Fruit fly (Drosophila melanogaster): ENCODE results near the gene sd.

- no peak for TF ChIP-seq Snoo (tag; optimal IDR thresholded peaks at IDR 0.05)
- TF ChIP-seq gl (tag; optimal IDR thresholded peaks at IDR 0.05), result no peak
- no peak for TF ChIP-seq EcR (GFP tag; optimal IDR thresholded peaks at IDR 0.05)
- TF ChIP-seq rn (GFP tag; IDR thresholded peaks at IDR 0.05), result no peak
- no peak for TF ChIP-seq fd96Ca (GFP tag; IDR thresholded peaks at IDR 0.05)
- TF ChIP-seq Pif1A (GFP tag; optimal IDR thresholded peaks at IDR 0.05), result no peak
- no peak for TF ChIP-seq CG17806 (tag; optimal IDR thresholded peaks at IDR 0.05)
- no peak for TF ChIP-seq Pif1B (GFP tag; optimal IDR thresholded peaks at IDR 0.05)
- no peak for TF ChIP-seq CG14655 (GFP tag; optimal IDR thresholded peaks at IDR 0.05)
- TF ChIP-seq CG8159 (tag; optimal IDR thresholded peaks at IDR 0.05), result no peak
- TF ChIP-seq CG9948 (tag; optimal IDR thresholded peaks at IDR 0.05), result no peak
- no peak for TF ChIP-seq CG15710 (tag; optimal IDR thresholded peaks at IDR 0.05)
- no peak for TF ChIP-seq CG12605 (GFP tag; IDR thresholded peaks at IDR 0.05)
- no peak for TF ChIP-seq CG32121 (GFP tag; IDR thresholded peaks at IDR 0.05)
Measured at dm6 chrX:15833957-15834356, 29.8 kb downstream of the sd start.
